Worm (Caenorhabditis elegans) whole organism, L4 larva: ENCODE measurements around the gene Y116A8C.24.

Experiments
- ama-1 ChIP-seq: fragments of 150-350 bp; optimal IDR thresholded peaks from 2 replicates; lab custom pipeline; 2014; ENCODE audit warnings: inconsistent platforms, mixed read lengths
- ces-1 ChIP-seq: fragments of 150-350 bp; sonication (generic microtip); optimal IDR thresholded peaks from 4 replicates; lab custom pipeline; 2014; ENCODE audit warnings: missing biosample characterization, missing genetic modification reagents, missing genetic modification characterization
- pha-4 ChIP-seq, 2 experiments: fragments of 150-350 bp in 1 of 2; fragments of 200-800 bp in 1 of 2; sonication (Bioruptor generic) in 1 of 2; IDR thresholded peaks in 1 of 2; optimal IDR thresholded peaks in 1 of 2; 2 replicates each; pipeline versions ENCODE4 v1.3.6 to Lab custom; 2014 to 2022; ENCODE audit warnings: missing genetic modification characterization in 2 of 2, missing genetic modification reagents in 2 of 2, missing biosample characterization in 1 of 2, missing compliant biosample characterization in 1 of 2
- skn-1 ChIP-seq: fragments of 150-350 bp; optimal IDR thresholded peaks from 2 replicates; lab custom pipeline; 2014; ENCODE audit warnings: missing biosample characterization, missing genetic modification characterization
- unc-39 ChIP-seq: sonication (generic microtip); optimal IDR thresholded peaks from 2 replicates; lab custom pipeline; 2017; ENCODE audit warnings: missing biosample characterization, missing genetic modification characterization
- zfp-2 ChIP-seq: sonication (generic microtip); optimal IDR thresholded peaks from 2 replicates; lab custom pipeline; 2016; ENCODE audit warnings: mild to moderate bottlenecking, missing genetic modification characterization, missing compliant biosample characterization
- ztf-11 ChIP-seq: fragments of 150-350 bp; optimal IDR thresholded peaks from 2 replicates; lab custom pipeline; 2014; ENCODE audit warnings: missing biosample characterization, missing genetic modification characterization

DNA sequence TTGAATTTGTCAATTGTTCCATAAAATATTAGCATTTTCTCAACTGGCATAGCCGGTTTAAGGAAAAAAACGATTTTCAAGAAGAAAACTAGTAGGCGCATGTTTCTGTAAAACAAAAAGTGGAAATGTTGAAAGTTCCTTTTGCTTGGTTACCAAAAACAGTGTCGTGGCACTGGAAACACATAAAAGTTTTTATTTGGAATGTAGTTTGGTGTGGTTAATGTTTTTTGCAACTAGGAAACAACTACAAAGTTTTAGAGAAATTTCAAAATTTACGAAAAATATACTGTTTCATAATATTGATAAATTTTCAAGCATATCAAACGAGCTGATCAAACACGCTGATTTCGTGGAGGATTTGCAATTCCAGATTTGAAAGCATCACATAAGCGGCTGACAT is 25.0 kb downstream of the Y116A8C.24 start, which contains the start of gene clec-195:
- TF ChIP-seq pha-4 (GFP tag; IDR thresholded peaks at IDR 0.05; lab: Robert Waterston, UW) (no peak), pha-4 (tag; optimal IDR thresholded peaks at IDR 0.05; lab: Kevin White, UChicago) (no peak), ces-1 (GFP tag; lab: Kevin White, UChicago) (no peak), skn-1 (tag; lab: Kevin White, UChicago) (no peak), ama-1 (no peak), unc-39 (tag; lab: Kevin White, UChicago) (no peak), zfp-2 (tag; lab: Kevin White, UChicago) (no peak), ztf-11 (tag; lab: Kevin White, UChicago) (no peak)
